Worm (Caenorhabditis elegans) whole organism, L2 larva: ENCODE results near the gene dsh-1.

ENCODE experiments used
- F13H6.1 ChIP-seq: sonication (generic microtip); optimal IDR thresholded peaks from 2 replicates; lab custom pipeline; 2016; ENCODE audit warnings: missing genetic modification characterization, missing compliant biosample characterization
- Y55F3AM.14 ChIP-seq: fragments of 200-800 bp; sonication (Bioruptor generic); optimal IDR thresholded peaks from 2 replicates; lab custom pipeline; 2018; ENCODE audit warnings: mild to moderate bottlenecking, missing genetic modification characterization, missing compliant biosample characterization
- alr-1 ChIP-seq: fragments of 150-350 bp; optimal IDR thresholded peaks from 2 replicates; lab custom pipeline; 2014; ENCODE audit warnings: missing biosample characterization, missing genetic modification characterization
- ama-1 ChIP-seq: fragments of 150-350 bp; optimal IDR thresholded peaks from 2 replicates; lab custom pipeline; 2018; ENCODE audit warnings: inconsistent platforms
- blmp-1 ChIP-seq: sonication (generic microtip); optimal IDR thresholded peaks from 2 replicates; lab custom pipeline; 2017; ENCODE audit warnings: missing genetic modification characterization, mild to moderate bottlenecking, missing compliant biosample characterization, antibody characterized with exemption, moderate library complexity; ENCODE audit not compliant: insufficient read depth
- ceh-82 ChIP-seq: fragments of 150-350 bp; optimal IDR thresholded peaks from 2 replicates; lab custom pipeline; 2014; ENCODE audit warnings: missing biosample characterization, missing genetic modification characterization
- crh-2 ChIP-seq: sonication (generic microtip); optimal IDR thresholded peaks from 2 replicates; lab custom pipeline; 2017; ENCODE audit warnings: missing biosample characterization, missing genetic modification characterization
- dmd-4 ChIP-seq: sonication (generic microtip); optimal IDR thresholded peaks from 2 replicates; lab custom pipeline; 2017; ENCODE audit warnings: missing biosample characterization, missing genetic modification characterization
- egl-27 ChIP-seq: sonication (generic microtip); optimal IDR thresholded peaks from 3 replicates; lab custom pipeline; 2017; ENCODE audit warnings: missing biosample characterization, missing genetic modification reagents, missing genetic modification characterization
- elt-3 ChIP-seq: sonication (generic microtip); optimal IDR thresholded peaks from 2 replicates; lab custom pipeline; 2017; ENCODE audit warnings: missing biosample characterization, missing genetic modification characterization
- fos-1 ChIP-seq: fragments of 150-350 bp; optimal IDR thresholded peaks from 2 replicates; lab custom pipeline; 2014; ENCODE audit warnings: missing biosample characterization, missing genetic modification characterization
- lin-11 ChIP-seq: fragments of 150-350 bp; sonication (generic microtip); optimal IDR thresholded peaks from 2 replicates; lab custom pipeline; 2014; ENCODE audit warnings: missing biosample characterization, missing genetic modification characterization, inconsistent platforms, mixed read lengths
- lin-13 ChIP-seq: fragments of 150-350 bp; optimal IDR thresholded peaks from 2 replicates; lab custom pipeline; 2014; ENCODE audit warnings: missing biosample characterization, missing genetic modification reagents, missing genetic modification characterization
- lsy-2 ChIP-seq, 2 experiments: fragments of 150-350 bp in 1 of 2; sonication (generic microtip) in 1 of 2; optimal IDR thresholded peaks; 2 replicates each; lab custom pipeline; 2014 to 2017; ENCODE audit warnings: missing biosample characterization in 2 of 2, missing genetic modification characterization in 2 of 2
- mab-5 ChIP-seq: fragments of 150-350 bp; optimal IDR thresholded peaks from 2 replicates; lab custom pipeline; 2014; ENCODE audit warnings: missing biosample characterization, missing genetic modification characterization
- mbf-1 ChIP-seq: sonication (generic microtip); optimal IDR thresholded peaks from 2 replicates; lab custom pipeline; 2017; ENCODE audit warnings: missing biosample characterization, missing genetic modification characterization
- mdl-1 ChIP-seq, 2 experiments: fragments of 150-350 bp in 1 of 2; sonication (generic microtip) in 1 of 2; optimal IDR thresholded peaks; 2 replicates each; lab custom pipeline; 2017; ENCODE audit warnings: missing biosample characterization in 2 of 2, missing genetic modification characterization in 2 of 2
- nhr-10 ChIP-seq: sonication (generic microtip); optimal IDR thresholded peaks from 2 replicates; lab custom pipeline; 2017; ENCODE audit warnings: missing biosample characterization, missing genetic modification characterization
- nhr-11 ChIP-seq: fragments of 150-350 bp; optimal IDR thresholded peaks from 2 replicates; lab custom pipeline; 2014; ENCODE audit warnings: missing biosample characterization, missing genetic modification characterization
- nhr-12 ChIP-seq: fragments of 150-350 bp; optimal IDR thresholded peaks from 2 replicates; lab custom pipeline; 2014; ENCODE audit warnings: missing biosample characterization, missing genetic modification characterization
- nhr-21 ChIP-seq: fragments of 150-350 bp; optimal IDR thresholded peaks from 2 replicates; lab custom pipeline; 2014; ENCODE audit warnings: missing biosample characterization, missing genetic modification characterization
- nhr-23 ChIP-seq: fragments of 150-350 bp; optimal IDR thresholded peaks from 2 replicates; lab custom pipeline; 2014; ENCODE audit warnings: missing biosample characterization, missing genetic modification reagents, missing genetic modification characterization
- nhr-25 ChIP-seq: fragments of 150-350 bp; sonication (generic microtip); optimal IDR thresholded peaks from 3 replicates; lab custom pipeline; 2014; ENCODE audit warnings: missing biosample characterization, missing genetic modification characterization
- nhr-6 ChIP-seq: fragments of 150-350 bp; optimal IDR thresholded peaks from 2 replicates; lab custom pipeline; 2014; ENCODE audit warnings: missing biosample characterization, missing genetic modification characterization
- peb-1 ChIP-seq: fragments of 150-350 bp; optimal IDR thresholded peaks from 2 replicates; lab custom pipeline; 2014; ENCODE audit warnings: missing biosample characterization, missing genetic modification characterization
- sem-4 ChIP-seq: fragments of 150-350 bp; optimal IDR thresholded peaks from 2 replicates; lab custom pipeline; 2014; ENCODE audit warnings: missing biosample characterization, missing genetic modification reagents, missing genetic modification characterization
- sma-9 ChIP-seq, 2 experiments: fragments of 150-350 bp in 1 of 2; sonication (generic microtip) in 1 of 2; optimal IDR thresholded peaks; 2 replicates each; lab custom pipeline; 2014 to 2016; ENCODE audit warnings: missing genetic modification characterization in 2 of 2, mild to moderate bottlenecking in 1 of 2, missing biosample characterization in 1 of 2, missing compliant biosample characterization in 1 of 2, missing genetic modification reagents in 1 of 2, moderate library complexity in 1 of 2
- snpc-4 ChIP-seq: fragments of 150-350 bp; optimal IDR thresholded peaks from 2 replicates; lab custom pipeline; 2014; ENCODE audit warnings: missing biosample characterization, missing genetic modification characterization
- unc-39 ChIP-seq: fragments of 150-350 bp; optimal IDR thresholded peaks from 2 replicates; lab custom pipeline; 2014; ENCODE audit warnings: missing biosample characterization, missing genetic modification characterization
- unc-55 ChIP-seq: fragments of 150-350 bp; sonication (generic microtip); optimal IDR thresholded peaks from 3 replicates; lab custom pipeline; 2014; ENCODE audit warnings: missing biosample characterization, missing genetic modification reagents, missing genetic modification characterization
- unc-62 ChIP-seq: fragments of 150-350 bp; optimal IDR thresholded peaks from 2 replicates; lab custom pipeline; 2014; ENCODE audit warnings: missing biosample characterization, missing genetic modification reagents, missing genetic modification characterization
- ztf-1 ChIP-seq: fragments of 200-800 bp; sonication (Bioruptor generic); conservative IDR thresholded peaks from 2 replicates; pipeline ENCODE4 v1.3.6; 2022; ENCODE audit warnings: missing genetic modification characterization, missing compliant biosample characterization
- ztf-11 ChIP-seq: sonication (generic microtip); optimal IDR thresholded peaks from 2 replicates; lab custom pipeline; 2017; ENCODE audit warnings: missing biosample characterization, missing genetic modification characterization
- ztf-4 ChIP-seq: fragments of 150-350 bp; optimal IDR thresholded peaks from 2 replicates; lab custom pipeline; 2014; ENCODE audit warnings: missing biosample characterization, missing genetic modification characterization

Gene dsh-1

DNA sequence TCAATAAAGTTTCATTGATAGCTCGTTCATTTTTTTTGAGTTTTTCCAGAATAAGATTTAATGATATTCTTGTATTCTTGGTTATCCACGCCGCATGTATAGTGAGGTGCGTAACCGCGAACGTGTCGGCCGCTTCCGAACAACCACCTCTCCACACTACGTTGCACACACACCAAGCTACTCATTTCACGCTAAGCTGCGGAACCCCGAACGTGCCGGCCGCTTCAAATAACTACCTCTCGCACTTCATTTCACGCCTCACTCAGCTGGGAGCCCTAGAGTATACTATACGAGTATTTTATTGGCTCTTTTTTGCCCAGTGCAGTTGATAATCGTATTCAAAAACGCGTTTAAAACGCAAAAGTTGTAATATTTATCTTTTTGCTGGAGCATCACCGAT lies 25.0 kb downstream of the dsh-1 start:
- peak; percentile 90 for TF ChIP-seq snpc-4 (tag; lab: Kevin White, UChicago)

DNA sequence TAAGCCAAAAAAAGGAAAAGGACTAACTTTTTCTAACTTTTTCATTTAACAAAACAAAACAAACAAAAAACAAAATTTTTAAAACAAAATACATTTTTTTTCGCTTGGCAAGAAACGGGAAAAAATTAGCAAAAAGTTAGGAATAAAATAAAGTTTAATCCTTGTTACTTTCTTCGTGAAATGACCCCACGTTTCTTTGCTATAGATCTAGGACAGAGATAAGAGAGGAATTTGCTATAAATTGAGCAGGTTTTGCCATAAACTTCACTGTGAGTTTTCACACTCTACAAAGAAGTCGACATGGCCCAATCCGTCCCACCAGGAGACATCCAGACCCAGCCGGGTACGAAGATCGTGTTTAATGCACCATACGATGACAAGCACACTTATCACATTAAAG lies 25.7 kb downstream of the dsh-1 start, which contains the start of gene msp-50:
Gene msp-50, plus strand, starts transcription at position 301 of the 400 bp plus-strand sequence.
- no peak for TF ChIP-seq dmd-4 (tag; lab: Kevin White, UChicago)
- no peak for TF ChIP-seq blmp-1 (tag; lab: Kevin White, UChicago)
- TF ChIP-seq egl-27 (tag; lab: Kevin White, UChicago) = no peak
- TF ChIP-seq fos-1 (tag; lab: Kevin White, UChicago) = no peak
- no peak for TF ChIP-seq ztf-11 (tag; lab: Kevin White, UChicago)
- no peak for TF ChIP-seq sma-9 (GFP tag; optimal IDR thresholded peaks at IDR 0.05; lab: Kevin White, UChicago)
- TF ChIP-seq sma-9 (tag; optimal IDR thresholded peaks at IDR 0.05; lab: Kevin White, UChicago) = no peak
- no peak for TF ChIP-seq ztf-4
- TF ChIP-seq, all 48 proteins: peak for 0

DNA sequence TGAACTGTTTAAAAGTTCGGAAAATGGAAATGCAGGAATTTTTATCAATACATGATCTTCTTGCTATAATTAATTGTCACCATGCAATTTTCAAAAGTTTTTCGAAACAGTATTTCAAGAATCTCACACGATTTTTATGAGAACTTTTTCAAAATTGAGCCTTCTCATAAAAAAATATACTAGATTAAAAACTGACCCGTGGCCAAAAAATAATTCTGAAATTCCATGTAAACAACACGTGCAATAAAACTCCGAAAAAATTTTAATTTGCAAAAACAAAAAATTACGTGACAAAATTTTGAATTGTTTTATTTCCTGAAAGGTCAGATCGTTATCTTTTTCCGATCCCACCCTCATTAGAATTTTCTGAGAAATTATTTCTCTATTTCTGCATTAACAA lies 29.7 kb downstream of the dsh-1 start, which contains the start of gene C34F11.5:
Gene C34F11.5, plus strand, starts transcription at position 301 of the 400 bp plus-strand sequence.
- TF ChIP-seq lsy-2 (tag; optimal IDR thresholded peaks at IDR 0.05; lab: Kevin White, UChicago) (no peak), ama-1 (lab: Kevin White, UChicago) (no peak), nhr-12 (tag; lab: Kevin White, UChicago) (no peak), nhr-10 (tag; lab: Kevin White, UChicago) (no peak), alr-1 (tag; lab: Kevin White, UChicago) (no peak), ztf-1 (GFP tag; lab: Robert Waterston, UW) (no peak), fos-1 (tag; lab: Kevin White, UChicago) (no peak), unc-39 (tag; lab: Kevin White, UChicago) (no peak), mbf-1 (tag; lab: Kevin White, UChicago) (no peak), nhr-21 (tag; lab: Kevin White, UChicago) (no peak), nhr-25 (tag; lab: Kevin White, UChicago) (no peak), lin-13 (GFP tag; lab: Kevin White, UChicago) (no peak), unc-62 (GFP tag; lab: Kevin White, UChicago) (no peak), egl-27 (tag; lab: Kevin White, UChicago) (no peak), ceh-82 (tag; lab: Kevin White, UChicago) (no peak)

DNA sequence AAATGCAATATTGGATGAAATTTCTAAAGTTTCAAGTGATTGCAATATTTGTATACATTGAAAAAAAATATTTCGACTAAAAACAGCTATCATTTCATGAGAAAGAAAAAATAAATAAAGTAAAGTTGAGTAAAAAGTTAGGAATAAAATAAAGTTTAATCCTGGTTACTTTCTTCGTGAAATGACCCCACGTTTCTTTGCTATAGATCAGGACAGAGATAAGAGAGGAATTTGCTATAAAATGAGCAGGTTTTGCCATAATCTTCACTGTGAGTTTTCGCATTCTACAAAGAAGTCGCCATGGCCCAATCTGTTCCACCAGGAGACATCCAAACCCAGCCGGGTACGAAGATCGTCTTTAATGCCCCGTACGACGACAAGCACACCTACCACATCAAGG lies 31.1 kb downstream of the dsh-1 start, which contains the start of gene msp-49:
Gene msp-49, plus strand, starts transcription at position 301 of the 400 bp plus-strand sequence.
- TF ChIP-seq elt-3 = no peak
- TF ChIP-seq sem-4 (tag; lab: Kevin White, UChicago) = no peak
- no peak for TF ChIP-seq unc-39 (tag; lab: Kevin White, UChicago)
- TF ChIP-seq peb-1 (tag; lab: Kevin White, UChicago) = no peak
- TF ChIP-seq ama-1 (lab: Kevin White, UChicago) = no peak
- no peak for TF ChIP-seq alr-1 (tag; lab: Kevin White, UChicago)
- no peak for TF ChIP-seq Y55F3AM.14 (GFP tag; lab: Kevin White, UChicago)
- TF ChIP-seq mdl-1 (tag; optimal IDR thresholded peaks at IDR 0.05; lab: Kevin White, UChicago) = no peak
- TF ChIP-seq egl-27 (tag; lab: Kevin White, UChicago) = no peak
- no peak for TF ChIP-seq nhr-23 (tag; lab: Kevin White, UChicago)
- no peak for TF ChIP-seq nhr-10 (tag; lab: Kevin White, UChicago)
- TF ChIP-seq ztf-4 = no peak
- TF ChIP-seq snpc-4 (tag; lab: Kevin White, UChicago) = no peak

DNA sequence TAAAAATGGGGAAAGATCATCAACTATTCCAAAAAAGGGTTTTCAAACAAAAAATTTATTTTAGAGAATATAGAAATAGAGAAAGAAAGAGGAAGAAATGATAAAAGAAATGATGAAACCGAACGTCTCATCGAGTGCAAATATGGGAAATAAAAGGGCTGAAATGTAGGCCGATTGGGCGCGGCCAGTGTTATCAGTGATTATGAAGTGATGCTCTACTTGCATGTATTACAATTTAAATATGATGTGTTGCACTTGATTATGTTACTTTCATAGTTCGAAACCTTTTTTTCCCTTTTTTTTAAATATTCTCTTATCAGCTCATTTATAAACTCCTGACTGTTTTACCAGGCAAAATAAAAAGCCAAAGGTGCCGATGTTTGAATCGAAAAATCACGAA lies 33.4 kb downstream of the dsh-1 start:
- TF ChIP-seq sma-9 (GFP tag; optimal IDR thresholded peaks at IDR 0.05; lab: Kevin White, UChicago) (peak; percentile 44), sma-9 (tag; optimal IDR thresholded peaks at IDR 0.05; lab: Kevin White, UChicago) (no peak), fos-1 (tag; lab: Kevin White, UChicago) (peak; percentile 97), F13H6.1 (peak; percentile 52), nhr-11 (tag; lab: Kevin White, UChicago) (no peak)

DNA sequence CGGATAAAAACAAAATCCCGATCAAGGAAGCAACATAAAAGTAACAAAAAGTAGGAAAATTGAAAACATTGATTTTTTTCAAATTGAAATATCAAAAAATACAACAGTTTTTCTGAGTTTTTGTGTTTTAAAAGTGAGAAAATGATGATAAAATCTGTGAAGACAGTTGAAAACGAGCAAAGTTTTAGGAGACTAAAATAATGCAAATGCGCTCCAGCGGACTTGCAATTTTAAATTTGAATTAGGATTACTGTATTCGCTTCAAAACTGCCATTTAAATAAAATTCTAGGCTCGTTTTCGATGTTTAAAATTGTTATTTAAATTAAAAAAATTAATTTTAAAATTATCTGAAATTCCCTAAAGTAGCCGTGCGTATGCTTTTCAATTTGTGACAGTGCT lies 37.2 kb downstream of the dsh-1 start:
- no peak for TF ChIP-seq unc-62 (GFP tag; lab: Kevin White, UChicago)
- no peak for TF ChIP-seq nhr-21 (tag; lab: Kevin White, UChicago)
- TF ChIP-seq nhr-12 (tag; lab: Kevin White, UChicago) = no peak
- no peak for TF ChIP-seq nhr-23 (tag; lab: Kevin White, UChicago)
- no peak for TF ChIP-seq mab-5
- no peak for TF ChIP-seq mbf-1 (tag; lab: Kevin White, UChicago)
- TF ChIP-seq dmd-4 (tag; lab: Kevin White, UChicago) = no peak
- no peak for TF ChIP-seq ztf-11 (tag; lab: Kevin White, UChicago)
- no peak for TF ChIP-seq nhr-6
- no peak for TF ChIP-seq alr-1 (tag; lab: Kevin White, UChicago)
- no peak for TF ChIP-seq lin-11 (tag; lab: Kevin White, UChicago)
- no peak for TF ChIP-seq crh-2 (tag; lab: Kevin White, UChicago)
- no peak for TF ChIP-seq unc-55
- no peak for TF ChIP-seq nhr-25 (tag; lab: Kevin White, UChicago)
